Worm (Caenorhabditis elegans) whole organism, L4 larva: Measurements from ENCODE around the gene Y38C1BA.1.

Experiments
- F10B5.3 ChIP-seq: sonication (generic microtip); optimal IDR thresholded peaks from 2 replicates; lab custom pipeline; 2016; ENCODE audit warnings: mild to moderate bottlenecking, missing genetic modification characterization, missing compliant biosample characterization
- F49E8.2 ChIP-seq: sonication (generic microtip); optimal IDR thresholded peaks from 2 replicates; lab custom pipeline; 2016; ENCODE audit warnings: missing compliant biosample characterization, mild to moderate bottlenecking, missing genetic modification characterization, borderline replicate concordance
- R02D3.7 ChIP-seq: fragments of 150-350 bp; sonication (generic microtip); optimal IDR thresholded peaks from 3 replicates; lab custom pipeline; 2014; ENCODE audit warnings: missing biosample characterization, missing genetic modification characterization
- T26A8.4 ChIP-seq: fragments of 200-800 bp; sonication (Bioruptor generic); IDR thresholded peaks from 2 replicates; pipeline ENCODE4 v1.3.6; 2022; ENCODE audit warnings: missing genetic modification characterization, missing compliant biosample characterization
- Y105C5A.15 ChIP-seq: fragments of 200-800 bp; sonication (Bioruptor generic); IDR thresholded peaks from 2 replicates; pipeline ENCODE4 v1.3.6; 2022; ENCODE audit warnings: missing genetic modification characterization, missing compliant biosample characterization
- Y48G9A.11 ChIP-seq: fragments of 200-800 bp; sonication (Bioruptor generic); IDR thresholded peaks from 2 replicates; pipeline ENCODE4 v1.3.6; 2022; ENCODE audit warnings: missing genetic modification reagents, missing genetic modification characterization, missing compliant biosample characterization
- aly-2 ChIP-seq: sonication (generic microtip); optimal IDR thresholded peaks from 2 replicates; lab custom pipeline; 2018; ENCODE audit warnings: missing biosample characterization, missing genetic modification characterization
- ama-1 ChIP-seq: fragments of 150-350 bp; optimal IDR thresholded peaks from 2 replicates; lab custom pipeline; 2014; ENCODE audit warnings: inconsistent platforms, mixed read lengths
- arid-1 ChIP-seq: fragments of 200-800 bp; sonication (Bioruptor generic); conservative IDR thresholded peaks from 2 replicates; pipeline ENCODE4 v1.3.6; 2022; ENCODE audit warnings: missing genetic modification reagents, missing genetic modification characterization, missing compliant biosample characterization
- ceh-20 ChIP-seq: fragments of 200-800 bp; sonication (Bioruptor generic); IDR thresholded peaks from 2 replicates; pipeline ENCODE4 v1.3.6; 2022; ENCODE audit warnings: missing genetic modification reagents, missing genetic modification characterization, missing compliant biosample characterization
- ceh-28 ChIP-seq: fragments of 150-350 bp; optimal IDR thresholded peaks from 2 replicates; lab custom pipeline; 2014; ENCODE audit warnings: missing biosample characterization, missing genetic modification reagents, missing genetic modification characterization
- ceh-44 ChIP-seq: fragments of 200-800 bp; sonication (Bioruptor generic); IDR thresholded peaks from 2 replicates; pipeline ENCODE4 v1.3.6; 2022; ENCODE audit warnings: missing genetic modification reagents, missing genetic modification characterization, missing compliant biosample characterization
- ceh-82 ChIP-seq: sonication (generic microtip); optimal IDR thresholded peaks from 2 replicates; lab custom pipeline; 2017; ENCODE audit warnings: missing biosample characterization, missing genetic modification characterization
- ces-1 ChIP-seq: fragments of 150-350 bp; sonication (generic microtip); optimal IDR thresholded peaks from 4 replicates; lab custom pipeline; 2014; ENCODE audit warnings: missing biosample characterization, missing genetic modification reagents, missing genetic modification characterization
- daf-16 ChIP-seq, 3 experiments: sonication (generic microtip); optimal IDR thresholded peaks; 2 replicates each; lab custom pipeline; 2016 to 2017; ENCODE audit warnings: missing genetic modification characterization in 3 of 3, missing genetic modification reagents in 3 of 3, mild to moderate bottlenecking in 2 of 3, missing compliant biosample characterization in 2 of 3, missing biosample characterization in 1 of 3, moderate library complexity in 1 of 3
- daf-19 ChIP-seq: fragments of 200-800 bp; sonication (Bioruptor generic); conservative IDR thresholded peaks from 2 replicates; pipeline ENCODE4 v1.3.6; 2022; ENCODE audit warnings: missing genetic modification characterization, missing compliant biosample characterization
- daf-8 ChIP-seq: fragments of 200-800 bp; sonication (Bioruptor generic); IDR thresholded peaks from 2 replicates; pipeline ENCODE4 v1.3.6; 2022; ENCODE audit warnings: missing genetic modification characterization, missing compliant biosample characterization
- dmd-8 ChIP-seq: fragments of 200-800 bp; sonication (Bioruptor generic); IDR thresholded peaks from 2 replicates; pipeline ENCODE4 v1.3.6; 2022; ENCODE audit warnings: missing genetic modification characterization, missing compliant biosample characterization
- duxl-1 ChIP-seq: sonication (generic microtip); optimal IDR thresholded peaks from 2 replicates; lab custom pipeline; 2016; ENCODE audit warnings: mild to moderate bottlenecking, missing genetic modification characterization, moderate library complexity, missing compliant biosample characterization; ENCODE audit not compliant: poor library complexity
- dve-1 ChIP-seq: sonication (generic microtip); optimal IDR thresholded peaks from 2 replicates; lab custom pipeline; 2017; ENCODE audit warnings: antibody characterized with exemption, mild to moderate bottlenecking, missing genetic modification characterization, missing compliant biosample characterization; ENCODE audit not compliant: insufficient read depth
- egl-43 ChIP-seq: fragments of 200-800 bp; sonication (Bioruptor generic); IDR thresholded peaks from 2 replicates; pipeline ENCODE4 v1.3.6; 2022; ENCODE audit warnings: missing genetic modification reagents, missing genetic modification characterization, missing compliant biosample characterization
- gei-8 ChIP-seq: fragments of 200-800 bp; sonication (Bioruptor generic); optimal IDR thresholded peaks from 2 replicates; lab custom pipeline; 2018; ENCODE audit warnings: mild to moderate bottlenecking, missing genetic modification characterization, missing compliant biosample characterization
- hlh-11 ChIP-seq: fragments of 200-800 bp; sonication (Bioruptor generic); optimal IDR thresholded peaks from 2 replicates; lab custom pipeline; 2018; ENCODE audit warnings: mild to moderate bottlenecking, missing genetic modification characterization, missing compliant biosample characterization
- hlh-30 ChIP-seq: sonication (generic microtip); optimal IDR thresholded peaks from 2 replicates; lab custom pipeline; 2017; ENCODE audit warnings: antibody characterized with exemption, mild to moderate bottlenecking, missing genetic modification characterization, missing compliant biosample characterization; ENCODE audit not compliant: insufficient read depth
- hmg-1.1 ChIP-seq: fragments of 200-800 bp; sonication (Bioruptor generic); IDR thresholded peaks from 2 replicates; pipeline ENCODE4 v1.3.6; 2022; ENCODE audit warnings: missing genetic modification reagents, missing genetic modification characterization, missing compliant biosample characterization
- lim-7 ChIP-seq: fragments of 200-800 bp; sonication (Bioruptor generic); IDR thresholded peaks from 2 replicates; pipeline ENCODE4 v1.3.6; 2022; ENCODE audit warnings: missing genetic modification characterization, missing compliant biosample characterization
- lin-38 ChIP-seq: fragments of 200-800 bp; sonication (Bioruptor generic); IDR thresholded peaks from 2 replicates; pipeline ENCODE4 v1.3.6; 2022; ENCODE audit warnings: missing genetic modification reagents, missing genetic modification characterization, missing compliant biosample characterization
- lin-39 ChIP-seq: fragments of 150-350 bp; optimal IDR thresholded peaks from 2 replicates; lab custom pipeline; 2014; ENCODE audit warnings: missing biosample characterization, missing genetic modification reagents, missing genetic modification characterization
- lsy-2 ChIP-seq, 2 experiments: fragments of 150-350 bp in 1 of 2; sonication (generic microtip) in 1 of 2; optimal IDR thresholded peaks; 2 replicates each; lab custom pipeline; 2014 to 2017; ENCODE audit warnings: missing biosample characterization in 2 of 2, missing genetic modification characterization in 2 of 2
- mdl-1 ChIP-seq, 2 experiments: fragments of 150-350 bp in 1 of 2; sonication (generic microtip) in 1 of 2; optimal IDR thresholded peaks; 2 replicates each; lab custom pipeline; 2014 to 2017; ENCODE audit warnings: missing biosample characterization in 2 of 2, missing genetic modification characterization in 2 of 2
- mdt-29 ChIP-seq: fragments of 200-800 bp; sonication (Bioruptor generic); IDR thresholded peaks from 2 replicates; pipeline ENCODE4 v1.3.6; 2022; ENCODE audit warnings: missing genetic modification reagents, missing genetic modification characterization, missing compliant biosample characterization
- mxl-3 ChIP-seq: fragments of 200-800 bp; sonication (Bioruptor generic); optimal IDR thresholded peaks from 2 replicates; lab custom pipeline; 2018; ENCODE audit warnings: mild to moderate bottlenecking, missing genetic modification characterization, missing compliant biosample characterization
- nhr-10 ChIP-seq: fragments of 150-350 bp; optimal IDR thresholded peaks from 2 replicates; lab custom pipeline; 2014; ENCODE audit warnings: missing biosample characterization, missing genetic modification characterization
- nhr-11 ChIP-seq: fragments of 150-350 bp; optimal IDR thresholded peaks from 2 replicates; lab custom pipeline; 2014; ENCODE audit warnings: missing biosample characterization, missing genetic modification characterization
- nhr-111 ChIP-seq: fragments of 200-800 bp; sonication (Bioruptor generic); optimal IDR thresholded peaks from 2 replicates; lab custom pipeline; 2018; ENCODE audit warnings: mild to moderate bottlenecking, missing genetic modification characterization, missing compliant biosample characterization
- nhr-25 ChIP-seq: sonication (generic microtip); optimal IDR thresholded peaks from 2 replicates; lab custom pipeline; 2017; ENCODE audit warnings: missing genetic modification characterization, mild to moderate bottlenecking, missing compliant biosample characterization, antibody characterized with exemption, moderate library complexity, borderline replicate concordance; ENCODE audit not compliant: insufficient read depth
- nhr-28 ChIP-seq: fragments of 150-350 bp; optimal IDR thresholded peaks from 2 replicates; lab custom pipeline; 2014; ENCODE audit warnings: missing biosample characterization, missing genetic modification characterization
- nhr-76 ChIP-seq: fragments of 150-350 bp; optimal IDR thresholded peaks from 2 replicates; lab custom pipeline; 2014; ENCODE audit warnings: missing biosample characterization, missing genetic modification characterization
- nhr-77 ChIP-seq: fragments of 150-350 bp; optimal IDR thresholded peaks from 2 replicates; lab custom pipeline; 2014; ENCODE audit warnings: missing biosample characterization, missing genetic modification characterization
- php-3 ChIP-seq: fragments of 200-800 bp; sonication (Bioruptor generic); IDR thresholded peaks from 2 replicates; pipeline ENCODE4 v1.3.6; 2022; ENCODE audit warnings: missing genetic modification reagents, missing genetic modification characterization, missing compliant biosample characterization
- rbr-2 ChIP-seq: sonication (generic microtip); optimal IDR thresholded peaks from 2 replicates; lab custom pipeline; 2016; ENCODE audit warnings: missing genotype, missing genetic modification characterization, missing compliant biosample characterization
- saeg-2 ChIP-seq: fragments of 200-800 bp; sonication (Bioruptor generic); IDR thresholded peaks from 2 replicates; pipeline ENCODE4 v1.3.6; 2022; ENCODE audit warnings: missing genetic modification reagents, missing genetic modification characterization, missing compliant biosample characterization
- skn-1 ChIP-seq: fragments of 150-350 bp; optimal IDR thresholded peaks from 2 replicates; lab custom pipeline; 2014; ENCODE audit warnings: missing biosample characterization, missing genetic modification characterization
- spr-1 ChIP-seq: sonication (generic microtip); optimal IDR thresholded peaks from 2 replicates; lab custom pipeline; 2016; ENCODE audit warnings: mild to moderate bottlenecking, missing genetic modification characterization, missing compliant biosample characterization
- unc-62 ChIP-seq, 3 experiments: fragments of 150-350 bp in 1 of 3; sonication (generic microtip); optimal IDR thresholded peaks in 2 of 3; peaks in 1 of 3; 1 replicate in 1 of 3; 2 replicates in 2 of 3; lab custom pipeline; 2014 to 2017; ENCODE audit warnings: missing biosample characterization in 3 of 3, missing genetic modification characterization in 3 of 3, missing genetic modification reagents in 3 of 3, missing genotype in 1 of 3
- vab-7 ChIP-seq: fragments of 200-800 bp; sonication (Bioruptor generic); IDR thresholded peaks from 2 replicates; pipeline ENCODE4 v1.3.6; 2022; ENCODE audit warnings: missing genetic modification reagents, missing genetic modification characterization, missing compliant biosample characterization
- zfp-3 ChIP-seq: fragments of 200-800 bp; sonication (Bioruptor generic); conservative IDR thresholded peaks from 2 replicates; pipeline ENCODE4 v1.3.6; 2022; ENCODE audit warnings: missing genetic modification reagents, missing genetic modification characterization, missing compliant biosample characterization
- zip-11 ChIP-seq: fragments of 200-800 bp; sonication (Bioruptor generic); IDR thresholded peaks from 2 replicates; pipeline ENCODE4 v1.3.6; 2022; ENCODE audit warnings: missing genetic modification characterization, missing compliant biosample characterization
- ztf-11 ChIP-seq: fragments of 150-350 bp; optimal IDR thresholded peaks from 2 replicates; lab custom pipeline; 2014; ENCODE audit warnings: missing biosample characterization, missing genetic modification characterization
- ztf-7 ChIP-seq: fragments of 150-350 bp; optimal IDR thresholded peaks from 2 replicates; lab custom pipeline; 2014; ENCODE audit warnings: missing biosample characterization, missing genetic modification characterization

The Y38C1BA.1 gene

DNA sequence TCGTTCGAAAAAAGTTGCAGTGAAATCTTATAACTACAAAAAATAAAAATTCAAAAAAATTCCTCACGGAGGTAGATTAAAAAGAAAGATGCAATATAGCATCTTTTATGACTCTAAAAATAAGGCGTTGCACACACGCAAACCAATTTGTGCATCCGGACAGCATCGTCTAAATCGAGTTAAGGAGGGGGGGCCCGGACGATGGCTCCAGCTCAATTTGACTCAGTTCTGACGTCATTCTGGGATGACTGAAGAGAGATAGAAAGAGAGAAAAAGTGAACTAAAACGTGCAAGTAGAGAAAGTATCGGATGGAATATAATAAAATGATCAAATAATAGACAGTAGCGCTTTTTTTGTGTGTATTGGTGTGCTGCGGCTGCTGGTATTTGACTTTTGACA lies 37.8 kb downstream of the Y38C1BA.1 start:
- TF ChIP-seq ztf-11 (no peak), R02D3.7 (no peak), saeg-2 (no peak), lin-39 (no peak), ceh-82 (tag; lab: Kevin White, UChicago) (no peak), nhr-25 (tag; lab: Kevin White, UChicago) (no peak), Y105C5A.15 (GFP tag; lab: Robert Waterston, UW) (no peak), ceh-44 (GFP tag; lab: Robert Waterston, UW) (no peak), skn-1 (tag; lab: Kevin White, UChicago) (no peak), spr-1 (tag; lab: Kevin White, UChicago) (no peak), nhr-76 (tag; lab: Kevin White, UChicago) (no peak), lim-7 (GFP tag; lab: Robert Waterston, UW) (no peak), vab-7 (GFP tag; lab: Robert Waterston, UW) (no peak), F10B5.3 (tag; lab: Kevin White, UChicago) (no peak), nhr-111 (no peak), gei-8 (GFP tag; lab: Kevin White, UChicago) (no peak), daf-16 (GFP tag; optimal IDR thresholded peaks at IDR 0.05; lab: Kevin White, UChicago) (no peak), daf-16 (tag; optimal IDR thresholded peaks at IDR 0.05; lab: Kevin White, UChicago) (no peak), mdt-29 (GFP tag; lab: Robert Waterston, UW) (no peak), unc-62 (GFP tag; optimal IDR thresholded peaks at IDR 0.05 in 1 of 2; lab: Kevin White, UChicago) (no peak), unc-62 (tag; optimal IDR thresholded peaks at IDR 0.05; lab: Kevin White, UChicago) (no peak), daf-19 (no peak), hmg-1.1 (no peak), T26A8.4 (GFP tag; lab: Robert Waterston, UW) (no peak), ama-1 (lab: Kevin White, UChicago) (no peak), dve-1 (tag; lab: Kevin White, UChicago) (no peak), lin-38 (no peak), nhr-11 (tag; lab: Kevin White, UChicago) (no peak), ceh-28 (no peak), zfp-3 (GFP tag; lab: Robert Waterston, UW) (no peak), nhr-28 (tag; lab: Kevin White, UChicago) (no peak), mxl-3 (GFP tag; lab: Kevin White, UChicago) (no peak), nhr-77 (tag; lab: Kevin White, UChicago) (no peak), aly-2 (tag; lab: Kevin White, UChicago) (no peak), php-3 (GFP tag; lab: Robert Waterston, UW) (no peak), arid-1 (GFP tag; lab: Robert Waterston, UW) (no peak), daf-8 (GFP tag; lab: Robert Waterston, UW) (no peak), rbr-2 (tag; lab: Kevin White, UChicago) (peak; percentile 10), F49E8.2 (tag; lab: Kevin White, UChicago) (no peak), mdl-1 (tag; optimal IDR thresholded peaks at IDR 0.05; lab: Kevin White, UChicago) (peak in 1 of 2 experiments; percentile 27), egl-43 (GFP tag; lab: Robert Waterston, UW) (no peak), ces-1 (GFP tag; lab: Kevin White, UChicago) (peak; percentile 93), dmd-8 (GFP tag; lab: Robert Waterston, UW) (no peak), nhr-10 (tag; lab: Kevin White, UChicago) (no peak), lsy-2 (tag; optimal IDR thresholded peaks at IDR 0.05; lab: Kevin White, UChicago) (peak in 1 of 2 experiments; percentile 58), ztf-7 (tag; lab: Kevin White, UChicago) (no peak), zip-11 (GFP tag; lab: Robert Waterston, UW) (no peak), Y48G9A.11 (GFP tag; lab: Robert Waterston, UW) (no peak), ceh-20 (GFP tag; lab: Robert Waterston, UW) (no peak), hlh-11 (tag; lab: Kevin White, UChicago) (no peak), hlh-30 (tag; lab: Kevin White, UChicago) (no peak), duxl-1 (no peak)
